Fruit fly (Drosophila melanogaster) whole organism, prepupa: ENCODE results near the gene CG43851.

Experiments used
- CG11294 ChIP-seq: fragments of 200-800 bp; sonication (Bioruptor generic); IDR thresholded peaks from 2 replicates; pipeline ENCODE4 v1.3.6; 2022; ENCODE audit warnings: missing biosample characterization, missing genetic modification characterization
- CG11902 ChIP-seq: fragments of 200-800 bp; sonication (Bioruptor generic); optimal IDR thresholded peaks from 3 replicates; lab custom pipeline; 2016; ENCODE audit warnings: missing biosample characterization, missing genetic modification characterization
- CG1621 ChIP-seq: fragments of 200-800 bp; sonication (Bioruptor generic); optimal IDR thresholded peaks from 3 replicates; lab custom pipeline; 2018; ENCODE audit warnings: missing biosample characterization, mild to moderate bottlenecking, missing genetic modification characterization
- CG16779 ChIP-seq: fragments of 200-800 bp; sonication (Bioruptor generic); optimal IDR thresholded peaks from 3 replicates; lab custom pipeline; 2017; ENCODE audit warnings: missing biosample characterization, mild to moderate bottlenecking, missing genetic modification characterization
- CG3032 ChIP-seq: fragments of 200-800 bp; optimal IDR thresholded peaks from 2 replicates; lab custom pipeline; 2019; ENCODE audit warnings: missing biosample characterization, mild to moderate bottlenecking, missing genetic modification characterization, moderate library complexity
- CG32006 ChIP-seq: fragments of 200-800 bp; sonication (Bioruptor generic); optimal IDR thresholded peaks from 3 replicates; lab custom pipeline; 2017; ENCODE audit warnings: missing biosample characterization, mild to moderate bottlenecking, missing genetic modification characterization
- CG34406 ChIP-seq: fragments of 200-800 bp; sonication (Bioruptor generic); optimal IDR thresholded peaks from 3 replicates; lab custom pipeline; 2016; ENCODE audit warnings: missing biosample characterization, missing genetic modification characterization
- CG4318 ChIP-seq: fragments of 200-800 bp; sonication (Bioruptor generic); optimal IDR thresholded peaks from 3 replicates; lab custom pipeline; 2017; ENCODE audit warnings: missing biosample characterization, mild to moderate bottlenecking, missing genetic modification characterization
- CG6276 ChIP-seq: fragments of 200-800 bp; sonication (Bioruptor generic); optimal IDR thresholded peaks from 2 replicates; lab custom pipeline; 2017; ENCODE audit warnings: missing biosample characterization, mild to moderate bottlenecking, missing genetic modification characterization
- CG6792 ChIP-seq: fragments of 200-800 bp; sonication (Bioruptor generic); optimal IDR thresholded peaks from 3 replicates; lab custom pipeline; 2016; ENCODE audit warnings: missing biosample characterization, missing genetic modification characterization
- CG6808 ChIP-seq: fragments of 200-800 bp; sonication (Bioruptor generic); optimal IDR thresholded peaks from 3 replicates; lab custom pipeline; 2017; ENCODE audit warnings: missing biosample characterization, missing genetic modification characterization, mild to moderate bottlenecking, moderate library complexity, missing genetic modification reagents
- CG8319 ChIP-seq: fragments of 200-800 bp; sonication (Bioruptor generic); optimal IDR thresholded peaks from 3 replicates; lab custom pipeline; 2016; ENCODE audit warnings: missing biosample characterization, missing genetic modification characterization
- Eip75B ChIP-seq: fragments of 200-800 bp; sonication (Bioruptor generic); optimal IDR thresholded peaks from 3 replicates; lab custom pipeline; 2016; ENCODE audit warnings: missing biosample characterization, missing genetic modification characterization
- Eip78C ChIP-seq: fragments of 200-800 bp; sonication (Bioruptor generic); peaks from one replicate; lab custom pipeline; 2016; ENCODE audit warnings: missing biosample characterization, missing genetic modification characterization
- Eip93F ChIP-seq: fragments of 200-800 bp; sonication (Bioruptor generic); optimal IDR thresholded peaks from 2 replicates; lab custom pipeline; 2016; ENCODE audit warnings: missing biosample characterization, mild to moderate bottlenecking, missing genetic modification characterization
- Ets96B ChIP-seq: fragments of 200-800 bp; optimal IDR thresholded peaks from 2 replicates; lab custom pipeline; 2019; ENCODE audit warnings: missing biosample characterization, mild to moderate bottlenecking, missing genetic modification characterization, moderate library complexity
- Hr38 ChIP-seq: sonication (Bioruptor generic); optimal IDR thresholded peaks from 2 replicates; lab custom pipeline; 2016; ENCODE audit warnings: missing biosample characterization, missing genetic modification characterization
- Lpt ChIP-seq: fragments of 200-800 bp; sonication (Bioruptor generic); optimal IDR thresholded peaks from 3 replicates; lab custom pipeline; 2016; ENCODE audit warnings: missing biosample characterization, missing genetic modification characterization
- Met ChIP-seq: fragments of 200-800 bp; sonication (Bioruptor generic); optimal IDR thresholded peaks from 3 replicates; lab custom pipeline; 2016; ENCODE audit warnings: missing biosample characterization, missing genetic modification characterization
- Sox15 ChIP-seq: fragments of 200-800 bp; sonication (Bioruptor generic); optimal IDR thresholded peaks from 3 replicates; lab custom pipeline; 2016; ENCODE audit warnings: missing biosample characterization, missing genetic modification characterization
- achi ChIP-seq: fragments of 200-800 bp; sonication (Bioruptor generic); optimal IDR thresholded peaks from 3 replicates; lab custom pipeline; 2016; ENCODE audit warnings: missing biosample characterization, missing genetic modification characterization
- acj6 ChIP-seq: fragments of 200-800 bp; sonication (Bioruptor generic); optimal IDR thresholded peaks from 3 replicates; lab custom pipeline; 2016; ENCODE audit warnings: missing biosample characterization, missing genetic modification characterization
- cyc ChIP-seq: fragments of 200-800 bp; sonication (Bioruptor generic); optimal IDR thresholded peaks from 3 replicates; lab custom pipeline; 2016; ENCODE audit warnings: missing biosample characterization, missing genetic modification characterization
- dac ChIP-seq: fragments of 200-800 bp; sonication (Bioruptor generic); optimal IDR thresholded peaks from 2 replicates; lab custom pipeline; 2017; ENCODE audit warnings: missing biosample characterization, mild to moderate bottlenecking, missing genetic modification characterization
- dsx ChIP-seq: fragments of 200-800 bp; optimal IDR thresholded peaks from 3 replicates; lab custom pipeline; 2019; ENCODE audit warnings: missing biosample characterization, mild to moderate bottlenecking, missing genetic modification characterization, moderate library complexity; ENCODE audit not compliant: poor library complexity, severe bottlenecking
- eg ChIP-seq: fragments of 200-800 bp; sonication (Bioruptor generic); IDR thresholded peaks from 3 replicates; pipeline ENCODE4 v1.3.6; 2022; ENCODE audit warnings: missing biosample characterization, missing genetic modification characterization
- fd59A ChIP-seq: fragments of 200-800 bp; sonication (Bioruptor generic); optimal IDR thresholded peaks from 2 replicates; lab custom pipeline; 2017; ENCODE audit warnings: missing biosample characterization, mild to moderate bottlenecking, missing genetic modification characterization, missing genetic modification reagents
- fkh ChIP-seq: fragments of 200-800 bp; sonication (Bioruptor generic); optimal IDR thresholded peaks from 3 replicates; lab custom pipeline; 2017; ENCODE audit warnings: missing biosample characterization, mild to moderate bottlenecking, missing genetic modification characterization, moderate library complexity
- pdm3 ChIP-seq: fragments of 200-800 bp; sonication (Bioruptor generic); optimal IDR thresholded peaks from 3 replicates; lab custom pipeline; 2016; ENCODE audit warnings: missing biosample characterization, missing genetic modification characterization
- salr ChIP-seq, 2 experiments: fragments of 200-800 bp; sonication (Bioruptor generic); optimal IDR thresholded peaks; 3 replicates each; lab custom pipeline; 2016 to 2018; ENCODE audit warnings: missing biosample characterization in 2 of 2, missing genetic modification characterization in 2 of 2, mild to moderate bottlenecking in 1 of 2
- spab ChIP-seq: fragments of 200-800 bp; sonication (Bioruptor generic); optimal IDR thresholded peaks from 2 replicates; lab custom pipeline; 2017; ENCODE audit warnings: missing biosample characterization, mild to moderate bottlenecking, missing genetic modification characterization, missing genetic modification reagents
- ss ChIP-seq, 2 experiments: fragments of 200-800 bp; sonication (Bioruptor generic); optimal IDR thresholded peaks; 2 replicates in 1 of 2; 3 replicates in 1 of 2; lab custom pipeline; 2017 to 2018; ENCODE audit warnings: mild to moderate bottlenecking in 2 of 2, missing biosample characterization in 2 of 2, missing genetic modification characterization in 2 of 2, moderate library complexity in 1 of 2
- svp ChIP-seq: fragments of 200-800 bp; sonication (Bioruptor generic); peaks from one replicate; lab custom pipeline; 2016; ENCODE audit warnings: missing biosample characterization, missing genetic modification characterization
- topi ChIP-seq: fragments of 200-800 bp; sonication (Bioruptor generic); optimal IDR thresholded peaks from 3 replicates; lab custom pipeline; 2016; ENCODE audit warnings: missing biosample characterization, missing genetic modification characterization
- vri ChIP-seq: fragments of 200-800 bp; sonication (Bioruptor generic); optimal IDR thresholded peaks from 3 replicates; lab custom pipeline; 2016; ENCODE audit warnings: missing biosample characterization, mild to moderate bottlenecking, missing genetic modification characterization

CG43851 gene

dm6 chr2L:2623947-2624346 lies 23.7 kb upstream of the CG43851 start:
- TF ChIP-seq vri (GFP tag; lab: Kevin White, UChicago) (no peak), Hr38 (GFP tag; lab: Kevin White, UChicago) (no peak), Eip93F (GFP tag; lab: Kevin White, UChicago) (no peak), dsx (no peak), topi (GFP tag; lab: Kevin White, UChicago) (no peak), CG6792 (GFP tag; lab: Kevin White, UChicago) (no peak), salr (GFP tag; optimal IDR thresholded peaks at IDR 0.05; lab: Kevin White, UChicago) (no peak), Met (GFP tag; lab: Kevin White, UChicago) (no peak), dac (GFP tag; lab: Kevin White, UChicago) (no peak), CG6808 (GFP tag; lab: Kevin White, UChicago) (no peak), cyc (GFP tag; lab: Kevin White, UChicago) (no peak), Lpt (GFP tag; lab: Kevin White, UChicago) (no peak), spab (GFP tag; lab: Kevin White, UChicago) (no peak), CG1621 (tag; lab: Kevin White, UChicago) (no peak), CG6276 (no peak)

DNA sequence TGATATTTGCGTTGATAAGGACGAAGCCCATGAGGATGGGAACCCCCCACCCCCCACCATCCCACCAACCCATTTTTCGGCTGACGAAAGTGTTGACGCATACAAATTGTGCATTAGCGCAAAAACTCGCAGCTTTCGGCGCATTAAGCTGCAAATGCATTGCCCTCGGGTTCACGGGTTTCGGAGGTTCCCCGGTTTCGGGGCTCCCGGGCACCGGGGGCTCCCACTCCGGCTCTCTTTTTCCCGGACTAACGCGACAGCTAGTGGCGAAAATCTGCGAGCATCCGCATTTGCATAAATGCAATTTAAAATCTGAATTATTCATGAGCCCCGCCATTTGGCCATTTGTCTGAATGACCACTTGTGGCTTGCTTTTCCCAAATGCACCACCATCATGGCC lies 20.2 kb upstream of the CG43851 start:
- TF ChIP-seq svp (GFP tag; lab: Kevin White, UChicago) (no peak), achi (GFP tag; lab: Kevin White, UChicago) (no peak), CG34406 (GFP tag; lab: Kevin White, UChicago) (no peak), cyc (GFP tag; lab: Kevin White, UChicago) (no peak), Lpt (GFP tag; lab: Kevin White, UChicago) (no peak), spab (GFP tag; lab: Kevin White, UChicago) (no peak), eg (GFP tag; lab: Robert Waterston, UW) (no peak), CG6792 (GFP tag; lab: Kevin White, UChicago) (no peak), CG3032 (tag; lab: Kevin White, UChicago) (no peak), ss (GFP tag; optimal IDR thresholded peaks at IDR 0.05; lab: Kevin White, UChicago) (no peak), fd59A (GFP tag; lab: Kevin White, UChicago) (no peak), Ets96B (no peak), acj6 (GFP tag; lab: Kevin White, UChicago) (no peak), Hr38 (GFP tag; lab: Kevin White, UChicago) (no peak), dac (GFP tag; lab: Kevin White, UChicago) (no peak), CG8319 (GFP tag; lab: Kevin White, UChicago) (no peak), Eip75B (no peak), CG11294 (GFP tag; lab: Robert Waterston, UW) (no peak)
- TF ChIP-seq, all 60 proteins: peak for 0

DNA sequence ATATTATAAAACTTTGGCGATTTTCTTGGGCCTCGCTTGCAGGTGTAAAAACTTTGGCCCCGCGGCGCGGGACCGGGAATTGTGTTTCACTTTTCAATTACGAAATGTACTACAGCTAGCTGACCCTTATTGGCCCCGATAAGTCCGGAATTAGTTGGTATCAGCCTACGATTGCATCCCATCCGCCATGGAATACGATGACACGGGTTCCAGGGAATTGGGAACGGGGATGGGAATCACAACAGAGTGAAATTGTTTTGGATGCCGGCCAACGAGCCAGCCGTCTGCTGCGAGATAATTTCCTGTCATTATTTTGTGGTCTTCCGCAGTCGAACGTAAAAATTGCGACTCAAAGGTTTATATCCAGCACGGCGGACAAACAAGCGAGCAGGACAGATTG lies 18.9 kb upstream of the CG43851 start:
- no peak for TF ChIP-seq CG32006 (GFP tag; lab: Kevin White, UChicago)
- TF ChIP-seq Hr38 (GFP tag; lab: Kevin White, UChicago): no peak
- TF ChIP-seq Sox15 (GFP tag; lab: Kevin White, UChicago): no peak
- no peak for TF ChIP-seq fkh (GFP tag; lab: Kevin White, UChicago)
- no peak for TF ChIP-seq pdm3 (GFP tag; lab: Kevin White, UChicago)
- TF ChIP-seq CG16779 (tag; lab: Kevin White, UChicago): no peak
- TF ChIP-seq CG6792 (GFP tag; lab: Kevin White, UChicago): no peak
- no peak for TF ChIP-seq Eip78C (GFP tag; lab: Kevin White, UChicago)
- no peak for TF ChIP-seq CG4318 (GFP tag; lab: Kevin White, UChicago)
- no peak for TF ChIP-seq CG11902
